Worm (Caenorhabditis elegans) whole organism, midembryonic: ENCODE data around the gene ttr-17.

Experiments
- T22C8.4 ChIP-seq: fragments of 200-800 bp; sonication (Bioruptor generic); IDR thresholded peaks from 2 replicates; pipeline ENCODE4 v1.3.6; 2022; ENCODE audit warnings: missing genetic modification characterization, missing compliant biosample characterization
- cog-1 ChIP-seq: sonication (generic microtip); optimal IDR thresholded peaks from 2 replicates; lab custom pipeline; 2016; ENCODE audit warnings: missing genetic modification characterization, missing compliant biosample characterization
- flt-1 ChIP-seq: fragments of 200-800 bp; sonication (Bioruptor generic); IDR thresholded peaks from 2 replicates; pipeline ENCODE4 v1.3.6; 2022; ENCODE audit warnings: missing genetic modification characterization, missing compliant biosample characterization
- klf-2 ChIP-seq: fragments of 200-800 bp; sonication (Bioruptor generic); conservative IDR thresholded peaks from 2 replicates; pipeline ENCODE4 v1.3.6; 2022; ENCODE audit warnings: missing genetic modification reagents, missing genetic modification characterization, missing compliant biosample characterization
- med-1 ChIP-seq: sonication (generic microtip); optimal IDR thresholded peaks from 2 replicates; lab custom pipeline; 2017; ENCODE audit warnings: missing genetic modification characterization, mild to moderate bottlenecking, missing compliant biosample characterization, antibody characterized with exemption, missing genetic modification reagents; ENCODE audit not compliant: insufficient read depth
- ref-1 ChIP-seq: fragments of 200-800 bp; sonication (Bioruptor generic); conservative IDR thresholded peaks from 2 replicates; pipeline ENCODE4 v1.3.6; 2022; ENCODE audit warnings: missing genetic modification reagents, missing genetic modification characterization, missing compliant biosample characterization
- tab-1 ChIP-seq: fragments of 200-800 bp; sonication (Bioruptor generic); IDR thresholded peaks from 2 replicates; pipeline ENCODE4 v1.3.6; 2022; ENCODE audit warnings: missing genetic modification characterization, missing compliant biosample characterization
- ztf-23 ChIP-seq: fragments of 200-800 bp; sonication (Bioruptor generic); IDR thresholded peaks from 2 replicates; pipeline ENCODE4 v1.3.6; 2022; ENCODE audit warnings: missing genetic modification reagents, missing genetic modification characterization, missing compliant biosample characterization
- ztf-29 ChIP-seq: fragments of 200-800 bp; sonication (Bioruptor generic); IDR thresholded peaks from 2 replicates; pipeline ENCODE4 v1.3.6; 2022; ENCODE audit warnings: missing genetic modification reagents, missing genetic modification characterization, missing compliant biosample characterization

ttr-17 gene

ce11 chrIV:11030117-11030516 is 36.7 kb downstream of the ttr-17 start:
- no peak for TF ChIP-seq cog-1 (tag; lab: Kevin White, UChicago)
- no peak for TF ChIP-seq ztf-23 (GFP tag; lab: Robert Waterston, UW)
- TF ChIP-seq med-1 (GFP tag; lab: Kevin White, UChicago): no peak
- TF ChIP-seq flt-1: no peak
- no peak for TF ChIP-seq T22C8.4 (GFP tag; lab: Robert Waterston, UW)
- no peak for TF ChIP-seq klf-2
- TF ChIP-seq tab-1: no peak
- no peak for TF ChIP-seq ref-1 (GFP tag; lab: Robert Waterston, UW)
- no peak for TF ChIP-seq ztf-29 (GFP tag; lab: Robert Waterston, UW)

- TF ChIP-seq tab-1 (no peak), klf-2 (no peak), ref-1 (GFP tag; lab: Robert Waterston, UW) (no peak), med-1 (GFP tag; lab: Kevin White, UChicago) (no peak), flt-1 (no peak), T22C8.4 (GFP tag; lab: Robert Waterston, UW) (no peak), ztf-23 (GFP tag; lab: Robert Waterston, UW) (no peak), ztf-29 (GFP tag; lab: Robert Waterston, UW) (no peak), cog-1 (tag; lab: Kevin White, UChicago) (no peak)
These were observed 37.4 kb downstream of the ttr-17 start, which contains the start of gene hrg-5 for ce11 chrIV:11029412-11029811. TSS of gene hrg-5 (minus strand) at chrIV:11029428.

ce11 chrIV:11027560-11027959 is 39.3 kb downstream of the ttr-17 start:
- no peak for TF ChIP-seq ref-1 (GFP tag; lab: Robert Waterston, UW)
- no peak for TF ChIP-seq ztf-29 (GFP tag; lab: Robert Waterston, UW)
- TF ChIP-seq klf-2: no peak
- TF ChIP-seq flt-1: peak; percentile 76; the same call in 1 of the 2 replicates
- TF ChIP-seq T22C8.4 (GFP tag; lab: Robert Waterston, UW): no peak
- TF ChIP-seq cog-1 (tag; lab: Kevin White, UChicago): peak; percentile 76
- TF ChIP-seq ztf-23 (GFP tag; lab: Robert Waterston, UW): no peak
- no peak for TF ChIP-seq tab-1
- TF ChIP-seq med-1 (GFP tag; lab: Kevin White, UChicago): no peak

ce11 chrIV:11026648-11027047 is 40.2 kb downstream of the ttr-17 start:
- TF ChIP-seq cog-1 (tag; lab: Kevin White, UChicago): no peak
- 0 out of 2 replicates have a peak, but pooled peaks have one; percentile 11 for TF ChIP-seq T22C8.4 (GFP tag; lab: Robert Waterston, UW)

ce11 chrIV:11025941-11026340 is 40.9 kb downstream of the ttr-17 start:
- peak; percentile 96 for TF ChIP-seq T22C8.4 (GFP tag; lab: Robert Waterston, UW)
- TF ChIP-seq ref-1 (GFP tag; lab: Robert Waterston, UW): peak; percentile 99
- TF ChIP-seq tab-1: peak; percentile 100
- peak; percentile 97 for TF ChIP-seq klf-2
- TF ChIP-seq med-1 (GFP tag; lab: Kevin White, UChicago): peak; percentile 94
- peak; percentile 99 for TF ChIP-seq flt-1
- peak; percentile 97 for TF ChIP-seq ztf-29 (GFP tag; lab: Robert Waterston, UW)
- peak; percentile 99 for TF ChIP-seq cog-1 (tag; lab: Kevin White, UChicago)
- TF ChIP-seq ztf-23 (GFP tag; lab: Robert Waterston, UW): peak; percentile 97

ce11 chrIV:11022303-11022702 is 44.5 kb downstream of the ttr-17 start, which contains the start of gene alh-3:
TSS of gene alh-3 (plus strand) at chrIV:11022603.
- TF ChIP-seq ztf-23 (GFP tag; lab: Robert Waterston, UW) (no peak), klf-2 (no peak), cog-1 (tag; lab: Kevin White, UChicago) (no peak), ztf-29 (GFP tag; lab: Robert Waterston, UW) (no peak), tab-1 (no peak), flt-1 (no peak), ref-1 (GFP tag; lab: Robert Waterston, UW) (no peak), T22C8.4 (GFP tag; lab: Robert Waterston, UW) (no peak), med-1 (GFP tag; lab: Kevin White, UChicago) (no peak)

- no peak for TF ChIP-seq T22C8.4 (GFP tag; lab: Robert Waterston, UW)
- TF ChIP-seq cog-1 (tag; lab: Kevin White, UChicago): no peak
- no peak for TF ChIP-seq klf-2
- TF ChIP-seq tab-1: no peak
These were observed 45.1 kb downstream of the ttr-17 start, which contains the start of gene mogs-1 for ce11 chrIV:11021512-11022268. TSS of gene mogs-1 (minus strand) at chrIV:11021928.

ce11 chrIV:11019962-11020550 is 46.8 kb downstream of the ttr-17 start, which contains the start of gene F13H10.8:
TSS of gene F13H10.8 (plus strand) at chrIV:11020517.
- TF ChIP-seq med-1 (GFP tag; lab: Kevin White, UChicago) (no peak), ztf-29 (GFP tag; lab: Robert Waterston, UW) (no peak), ztf-23 (GFP tag; lab: Robert Waterston, UW) (no peak), ref-1 (GFP tag; lab: Robert Waterston, UW) (no peak), klf-2 (no peak), T22C8.4 (GFP tag; lab: Robert Waterston, UW) (no peak), cog-1 (tag; lab: Kevin White, UChicago) (no peak), flt-1 (no peak), tab-1 (no peak)
